Fruit fly (Drosophila melanogaster) whole organism, embryonic: ENCODE measurements around the gene CG13309.
A peak's percentile ranks its signal among the peaks of the same experiment; 100 is the strongest.

Source experiments
- Atf3 ChIP-seq: fragments of 200-800 bp; sonication (Bioruptor generic); optimal IDR thresholded peaks from 3 replicates; lab custom pipeline; 2016; ENCODE audit warnings: missing biosample characterization, missing genetic modification characterization
- CG10366 ChIP-seq: fragments of 200-800 bp; sonication (Bioruptor generic); IDR thresholded peaks from 2 replicates; pipeline ENCODE4 v1.3.6; 2022; ENCODE audit warnings: missing biosample characterization, missing genetic modification characterization
- CG11560 ChIP-seq: fragments of 200-800 bp; sonication (Bioruptor generic); IDR thresholded peaks from 3 replicates; pipeline ENCODE4 v1.3.6; 2022; ENCODE audit warnings: missing biosample characterization, missing genetic modification characterization
- CG12155 ChIP-seq: fragments of 200-800 bp; sonication (Bioruptor generic); optimal IDR thresholded peaks from 3 replicates; lab custom pipeline; 2016; ENCODE audit warnings: missing biosample characterization, missing genetic modification characterization
- CG12942 ChIP-seq: fragments of 200-800 bp; sonication (Bioruptor generic); optimal IDR thresholded peaks from 3 replicates; lab custom pipeline; 2016; ENCODE audit warnings: missing biosample characterization, missing genetic modification characterization
- CG13123 ChIP-seq: fragments of 200-800 bp; sonication (Bioruptor generic); optimal IDR thresholded peaks from 2 replicates; lab custom pipeline; 2016; ENCODE audit warnings: missing biosample characterization, missing genetic modification characterization
- CG14050 ChIP-seq: fragments of 200-800 bp; sonication (Bioruptor generic); IDR thresholded peaks from 3 replicates; pipeline ENCODE4 v1.3.6; 2022; ENCODE audit warnings: missing biosample characterization, missing genetic modification characterization
- CG14667 ChIP-seq: fragments of 200-800 bp; sonication (Bioruptor generic); IDR thresholded peaks from 2 replicates; pipeline ENCODE4 v1.3.6; 2022; ENCODE audit warnings: missing biosample characterization, missing genetic modification characterization
- CG1529 ChIP-seq: fragments of 200-800 bp; sonication (Bioruptor generic); optimal IDR thresholded peaks from 3 replicates; lab custom pipeline; 2018; ENCODE audit warnings: missing biosample characterization, missing genetic modification characterization
- CG15601 ChIP-seq: fragments of 200-800 bp; sonication (Bioruptor generic); optimal IDR thresholded peaks from 3 replicates; lab custom pipeline; 2019; ENCODE audit warnings: missing biosample characterization, mild to moderate bottlenecking, missing genetic modification characterization, moderate library complexity
- CG15696 ChIP-seq: fragments of 200-800 bp; sonication (Bioruptor generic); optimal IDR thresholded peaks from 2 replicates; lab custom pipeline; 2019; ENCODE audit warnings: missing biosample characterization, mild to moderate bottlenecking, missing genetic modification characterization, moderate library complexity
- CG17361 ChIP-seq: fragments of 200-800 bp; sonication (Bioruptor generic); IDR thresholded peaks from 3 replicates; pipeline ENCODE4 v1.3.6; 2022; ENCODE audit warnings: missing biosample characterization, missing genetic modification characterization
- CG18011 ChIP-seq: fragments of 200-800 bp; sonication (Bioruptor generic); optimal IDR thresholded peaks from 2 replicates; lab custom pipeline; 2017; ENCODE audit warnings: missing biosample characterization, missing genetic modification characterization, mild to moderate bottlenecking, moderate library complexity, missing genotype
- CG33557 ChIP-seq: fragments of 200-800 bp; sonication (Bioruptor generic); optimal IDR thresholded peaks from 2 replicates; lab custom pipeline; 2019; ENCODE audit warnings: missing biosample characterization, mild to moderate bottlenecking, missing genetic modification characterization, moderate library complexity
- CG4328 ChIP-seq: fragments of 200-800 bp; sonication (Bioruptor generic); optimal IDR thresholded peaks from 3 replicates; lab custom pipeline; 2017; ENCODE audit warnings: missing biosample characterization, missing genetic modification reagents, missing genetic modification characterization
- CG6175 ChIP-seq: fragments of 200-800 bp; sonication (Bioruptor generic); IDR thresholded peaks from 3 replicates; pipeline ENCODE4 v1.3.6; 2022; ENCODE audit warnings: missing biosample characterization, missing genetic modification characterization
- CG6689 ChIP-seq: fragments of 200-800 bp; sonication (Bioruptor generic); IDR thresholded peaks from 2 replicates; pipeline ENCODE4 v1.3.6; 2022; ENCODE audit warnings: missing biosample characterization, missing genetic modification characterization
- CG7745 ChIP-seq: fragments of 200-800 bp; sonication (Bioruptor generic); optimal IDR thresholded peaks from 2 replicates; lab custom pipeline; 2018; ENCODE audit warnings: missing biosample characterization, mild to moderate bottlenecking, missing genetic modification characterization, moderate library complexity
- CG9727 ChIP-seq: fragments of 200-800 bp; sonication (Bioruptor generic); optimal IDR thresholded peaks from 3 replicates; lab custom pipeline; 2017; ENCODE audit warnings: missing biosample characterization, mild to moderate bottlenecking, missing genetic modification characterization
- CkIIα-i1 ChIP-seq: fragments of 200-800 bp; sonication (Bioruptor generic); IDR thresholded peaks from 2 replicates; pipeline ENCODE4 v1.3.6; 2022; ENCODE audit warnings: missing biosample characterization, missing genetic modification characterization
- D19A ChIP-seq: fragments of 200-800 bp; optimal IDR thresholded peaks from 3 replicates; lab custom pipeline; 2019; ENCODE audit warnings: missing biosample characterization, mild to moderate bottlenecking, missing genetic modification characterization, moderate library complexity
- Doc3 ChIP-seq: fragments of 200-800 bp; sonication (Bioruptor generic); IDR thresholded peaks from 3 replicates; pipeline ENCODE4 v1.3.6; 2022; ENCODE audit warnings: missing biosample characterization, missing genetic modification characterization; ENCODE audit not compliant: partially characterized antibody
- Fer1 ChIP-seq: fragments of 200-800 bp; sonication (Bioruptor generic); optimal IDR thresholded peaks from 2 replicates; lab custom pipeline; 2017; ENCODE audit warnings: missing biosample characterization, mild to moderate bottlenecking, missing genetic modification characterization
- HmgZ ChIP-seq: fragments of 200-800 bp; sonication (Bioruptor generic); optimal IDR thresholded peaks from 2 replicates; lab custom pipeline; 2018; ENCODE audit warnings: missing biosample characterization, mild to moderate bottlenecking, missing genetic modification characterization
- Hmr ChIP-seq: fragments of 200-800 bp; sonication (Bioruptor generic); optimal IDR thresholded peaks from 3 replicates; lab custom pipeline; 2017; ENCODE audit warnings: mild to moderate bottlenecking, missing biosample characterization, missing genetic modification reagents, missing genetic modification characterization
- Hr3 ChIP-seq: fragments of 200-800 bp; sonication (Bioruptor generic); optimal IDR thresholded peaks from 3 replicates; lab custom pipeline; 2016; ENCODE audit warnings: missing biosample characterization, missing genetic modification characterization
- Kr ChIP-seq: fragments of 200-800 bp; sonication (Bioruptor generic); optimal IDR thresholded peaks from 2 replicates; lab custom pipeline; 2017; ENCODE audit warnings: missing biosample characterization, mild to moderate bottlenecking, missing genetic modification characterization
- MTF-1 ChIP-seq: fragments of 200-800 bp; sonication (Bioruptor generic); optimal IDR thresholded peaks from 2 replicates; lab custom pipeline; 2018; ENCODE audit warnings: missing biosample characterization, mild to moderate bottlenecking, missing genetic modification characterization, borderline replicate concordance
- Neu2 ChIP-seq: fragments of 200-800 bp; sonication (Bioruptor generic); optimal IDR thresholded peaks from 3 replicates; lab custom pipeline; 2016; ENCODE audit warnings: missing biosample characterization, missing genetic modification characterization, borderline replicate concordance
- Optix ChIP-seq: fragments of 200-800 bp; sonication (Bioruptor generic); IDR thresholded peaks from 3 replicates; pipeline ENCODE4 v1.3.6; 2022; ENCODE audit warnings: missing biosample characterization, missing genetic modification characterization
- Usf ChIP-seq: fragments of 200-800 bp; sonication (Bioruptor generic); optimal IDR thresholded peaks from 2 replicates; lab custom pipeline; 2017; ENCODE audit warnings: missing genotype, missing biosample characterization, missing genetic modification characterization
- Xbp1 ChIP-seq: fragments of 200-800 bp; sonication (Bioruptor generic); optimal IDR thresholded peaks from 3 replicates; lab custom pipeline; 2016; ENCODE audit warnings: missing biosample characterization, mild to moderate bottlenecking, missing genetic modification characterization
- abd-A ChIP-seq: fragments of 200-800 bp; sonication (Bioruptor generic); optimal IDR thresholded peaks from 3 replicates; lab custom pipeline; 2019; ENCODE audit warnings: missing biosample characterization, mild to moderate bottlenecking, missing genetic modification characterization, moderate library complexity
- aop ChIP-seq: fragments of 200-800 bp; sonication (Bioruptor generic); IDR thresholded peaks from 2 replicates; pipeline ENCODE4 v1.3.6; 2022; ENCODE audit warnings: missing biosample characterization, missing genetic modification characterization
- ci ChIP-seq: fragments of 200-800 bp; sonication (Bioruptor generic); IDR thresholded peaks from 3 replicates; pipeline ENCODE4 v1.3.6; 2022; ENCODE audit warnings: missing biosample characterization, missing genetic modification characterization
- cwo ChIP-seq: fragments of 200-800 bp; sonication (Bioruptor generic); optimal IDR thresholded peaks from 3 replicates; lab custom pipeline; 2017; ENCODE audit warnings: missing biosample characterization, missing genetic modification characterization, mild to moderate bottlenecking, moderate library complexity, missing genetic modification reagents
- dan ChIP-seq: fragments of 200-800 bp; sonication (Bioruptor generic); IDR thresholded peaks from 2 replicates; pipeline ENCODE4 v1.3.6; 2022; ENCODE audit warnings: missing biosample characterization, missing genetic modification characterization
- en ChIP-seq: fragments of 200-800 bp; sonication (Bioruptor generic); optimal IDR thresholded peaks from 2 replicates; lab custom pipeline; 2016; ENCODE audit warnings: missing biosample characterization, missing genetic modification characterization
- fd64A ChIP-seq: fragments of 200-800 bp; sonication (Bioruptor generic); optimal IDR thresholded peaks from 3 replicates; lab custom pipeline; 2018; ENCODE audit warnings: missing biosample characterization, mild to moderate bottlenecking, missing genetic modification characterization
- hb ChIP-seq: fragments of 200-800 bp; sonication (Bioruptor generic); IDR thresholded peaks from 3 replicates; pipeline ENCODE4 v1.3.6; 2022; ENCODE audit warnings: missing biosample characterization, missing genetic modification characterization; ENCODE audit not compliant: partially characterized antibody
- hbn ChIP-seq: fragments of 200-800 bp; sonication (Bioruptor generic); IDR thresholded peaks from 2 replicates; pipeline ENCODE4 v1.3.6; 2022; ENCODE audit warnings: missing biosample characterization, missing genetic modification characterization; ENCODE audit not compliant: partially characterized antibody
- hkb ChIP-seq, 2 experiments: fragments of 200-800 bp in 1 of 2; fragments of >200 bp in 1 of 2; sonication (Bioruptor generic) in 1 of 2; IDR thresholded peaks in 1 of 2; optimal IDR thresholded peaks in 1 of 2; 2 replicates each; pipeline versions ENCODE4 v1.3.6 to Lab custom; 2017 to 2022; ENCODE audit warnings: missing biosample characterization in 1 of 2, missing genetic modification characterization in 1 of 2
- kni ChIP-seq: fragments of 200-800 bp; sonication (Bioruptor generic); optimal IDR thresholded peaks from 3 replicates; lab custom pipeline; 2017; ENCODE audit warnings: mild to moderate bottlenecking, missing biosample characterization, missing genetic modification reagents, missing genetic modification characterization
- nmo ChIP-seq: fragments of 200-800 bp; sonication (Bioruptor generic); optimal IDR thresholded peaks from 2 replicates; lab custom pipeline; 2018; ENCODE audit warnings: missing biosample characterization, mild to moderate bottlenecking, missing genetic modification characterization, moderate library complexity
- p53 ChIP-seq: fragments of 200-800 bp; sonication (Bioruptor generic); optimal IDR thresholded peaks from 2 replicates; lab custom pipeline; 2016; ENCODE audit warnings: missing biosample characterization, missing genetic modification characterization
- pho ChIP-seq: fragments of 200-800 bp; sonication (Bioruptor generic); optimal IDR thresholded peaks from 2 replicates; lab custom pipeline; 2016; ENCODE audit warnings: missing biosample characterization, missing genetic modification characterization
- repo ChIP-seq: fragments of 200-800 bp; sonication (Bioruptor generic); optimal IDR thresholded peaks from 2 replicates; lab custom pipeline; 2016; ENCODE audit warnings: missing biosample characterization, missing genetic modification characterization
- rib ChIP-seq: fragments of 200-800 bp; sonication (Bioruptor generic); IDR thresholded peaks from 2 replicates; pipeline ENCODE4 v1.3.6; 2022; ENCODE audit warnings: missing biosample characterization, missing genetic modification characterization
- sd ChIP-seq: fragments of 200-800 bp; sonication (Bioruptor generic); optimal IDR thresholded peaks from 3 replicates; lab custom pipeline; 2018; ENCODE audit warnings: missing biosample characterization, mild to moderate bottlenecking, missing genetic modification characterization, moderate library complexity
- tna ChIP-seq: fragments of 200-800 bp; sonication (Bioruptor generic); IDR thresholded peaks from 2 replicates; pipeline ENCODE4 v1.3.6; 2022; ENCODE audit warnings: missing biosample characterization, missing genetic modification characterization; ENCODE audit not compliant: partially characterized antibody
- yki ChIP-seq: fragments of >200 bp; optimal IDR thresholded peaks from 3 replicates; lab custom pipeline; 2018

The CG13309 gene

DNA sequence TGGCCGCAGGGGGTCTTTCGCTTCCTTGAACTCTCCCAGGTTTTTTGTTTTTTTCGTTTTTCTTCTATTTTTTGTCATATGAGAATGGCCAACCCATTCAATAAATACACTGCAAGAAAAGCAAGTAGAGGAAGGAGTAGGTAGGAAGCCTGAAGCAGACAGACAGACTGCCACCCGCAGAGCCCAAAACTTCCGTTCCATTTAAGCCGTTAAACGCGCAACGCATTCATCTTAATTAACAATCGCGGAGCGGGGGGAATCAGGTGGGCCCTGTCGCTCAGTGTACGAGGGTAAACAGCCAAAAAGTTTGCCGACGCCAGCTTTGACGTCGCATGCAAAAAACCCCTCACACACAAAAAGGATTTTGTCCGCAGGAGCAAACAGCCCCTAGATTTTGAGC, 42.7 kb downstream of the CG13309 start (continued):
- TF ChIP-seq Hr3: no peak
- TF ChIP-seq hkb (optimal IDR thresholded peaks at IDR 0.05; lab: Kevin White, UChicago): no peak
- TF ChIP-seq hkb (GFP tag; IDR thresholded peaks at IDR 0.05; lab: Robert Waterston, UW): peak; percentile 66
- TF ChIP-seq hb (GFP tag; lab: Robert Waterston, UW): no peak
- no peak for TF ChIP-seq CG11560
- TF ChIP-seq cwo (GFP tag; lab: Kevin White, UChicago): peak; percentile 31
- no peak for TF ChIP-seq D19A (tag; lab: Kevin White, UChicago)
- peak; percentile 29; the same call in 1 of the 2 replicates for TF ChIP-seq CG6689 (GFP tag; lab: Robert Waterston, UW)
- no peak for TF ChIP-seq Doc3
- TF ChIP-seq CG33557 (GFP tag; lab: Kevin White, UChicago): no peak
- no peak for TF ChIP-seq Xbp1 (GFP tag; lab: Kevin White, UChicago)
- TF ChIP-seq CG7745: no peak
- TF ChIP-seq nmo (GFP tag; lab: Kevin White, UChicago): no peak
- peak; percentile 11 for TF ChIP-seq CG12942 (GFP tag; lab: Kevin White, UChicago)
- no peak for TF ChIP-seq CG18011 (GFP tag; lab: Kevin White, UChicago)
- no peak for TF ChIP-seq Fer1 (GFP tag; lab: Kevin White, UChicago)
- no peak for TF ChIP-seq CG4328 (GFP tag; lab: Kevin White, UChicago)
- no peak for TF ChIP-seq CG15696 (tag; lab: Kevin White, UChicago)
- TF ChIP-seq ci (GFP tag; lab: Robert Waterston, UW): peak; percentile 64; the same call in 1 of the 3 replicates
- no peak for TF ChIP-seq Atf3 (GFP tag; lab: Kevin White, UChicago)
- no peak for TF ChIP-seq CG12155 (GFP tag; lab: Kevin White, UChicago)
- TF ChIP-seq abd-A (tag; lab: Kevin White, UChicago): no peak
- TF ChIP-seq CkIIα-i1 (GFP tag; lab: Robert Waterston, UW): no peak
- no peak for TF ChIP-seq Neu2 (GFP tag; lab: Kevin White, UChicago)
- no peak for TF ChIP-seq CG14050 (GFP tag; lab: Robert Waterston, UW)
- no peak for TF ChIP-seq CG15601 (tag; lab: Kevin White, UChicago)
- TF ChIP-seq HmgZ (tag; lab: Kevin White, UChicago): no peak
- no peak for TF ChIP-seq Kr (GFP tag; lab: Kevin White, UChicago)
- TF ChIP-seq CG9727 (GFP tag; lab: Kevin White, UChicago): no peak
- TF ChIP-seq CG13123 (GFP tag; lab: Kevin White, UChicago): no peak
- no peak for TF ChIP-seq yki (lab: Kevin White, UChicago)
- no peak for TF ChIP-seq tna (GFP tag; lab: Robert Waterston, UW)
- no peak for TF ChIP-seq CG1529
- TF ChIP-seq Usf (GFP tag; lab: Kevin White, UChicago): no peak
- no peak for TF ChIP-seq aop (GFP tag; lab: Robert Waterston, UW)
- no peak for TF ChIP-seq repo
- TF ChIP-seq CG10366 (GFP tag; lab: Robert Waterston, UW): peak; percentile 48
- no peak for TF ChIP-seq fd64A (GFP tag; lab: Kevin White, UChicago)
- TF ChIP-seq sd: no peak
- TF ChIP-seq CG14667 (GFP tag; lab: Robert Waterston, UW): 0 out of 2 replicates have a peak, but pooled peaks have one; percentile 32
- peak; percentile 47; the same call in 1 of the 3 replicates for TF ChIP-seq Optix (GFP tag; lab: Robert Waterston, UW)
- TF ChIP-seq rib (GFP tag; lab: Robert Waterston, UW): 0 out of 2 replicates have a peak, but pooled peaks have one; percentile 31
- peak; percentile 38 for TF ChIP-seq pho (GFP tag; lab: Kevin White, UChicago)
- TF ChIP-seq kni (GFP tag; lab: Kevin White, UChicago): no peak
- TF ChIP-seq dan: 0 out of 2 replicates have a peak, but pooled peaks have one; percentile 17
- no peak; the same call in 2 of the 3 replicates for TF ChIP-seq CG6175 (GFP tag; lab: Robert Waterston, UW)
- no peak for TF ChIP-seq CG17361 (GFP tag; lab: Robert Waterston, UW)
- TF ChIP-seq en: no peak
- no peak for TF ChIP-seq MTF-1
- no peak for TF ChIP-seq hbn (GFP tag; lab: Robert Waterston, UW)
- no peak for TF ChIP-seq p53 (GFP tag; lab: Kevin White, UChicago)
- TF ChIP-seq Hmr (GFP tag; lab: Kevin White, UChicago): peak; percentile 15
